Worm (Caenorhabditis elegans) whole organism, young adult: Measurements from ENCODE around the gene F36H5.18.

Source experiments
- B0019.2 ChIP-seq: fragments of 200-800 bp; sonication (Bioruptor generic); conservative IDR thresholded peaks from 2 replicates; pipeline ENCODE4 v1.3.6; 2022; ENCODE audit warnings: missing genetic modification reagents, missing genetic modification characterization, missing compliant biosample characterization
- C06A6.2 ChIP-seq: fragments of 200-800 bp; sonication (Bioruptor generic); conservative IDR thresholded peaks from 2 replicates; pipeline ENCODE4 v1.3.6; 2022; ENCODE audit warnings: missing genetic modification characterization, missing compliant biosample characterization
- F10E7.11 ChIP-seq: sonication (generic microtip); optimal IDR thresholded peaks from 2 replicates; lab custom pipeline; 2017; ENCODE audit warnings: mild to moderate bottlenecking, missing genetic modification characterization, moderate library complexity, missing compliant biosample characterization
- F23B12.7 ChIP-seq: sonication (generic microtip); optimal IDR thresholded peaks from 2 replicates; lab custom pipeline; 2017; ENCODE audit warnings: missing genetic modification characterization, mild to moderate bottlenecking, missing compliant biosample characterization, antibody characterized with exemption, moderate library complexity; ENCODE audit not compliant: insufficient read depth
- F37B4.10 ChIP-seq: fragments of 200-800 bp; sonication (Bioruptor generic); IDR thresholded peaks from 2 replicates; pipeline ENCODE4 v1.3.6; 2022; ENCODE audit warnings: missing genetic modification characterization, missing compliant biosample characterization
- F55B11.4 ChIP-seq: sonication (generic microtip); optimal IDR thresholded peaks from 2 replicates; lab custom pipeline; 2016; ENCODE audit warnings: missing compliant biosample characterization, missing genetic modification characterization, borderline replicate concordance; ENCODE audit not compliant: insufficient read depth
- F57A8.1 ChIP-seq: fragments of 200-800 bp; sonication (Bioruptor generic); optimal IDR thresholded peaks from 2 replicates; lab custom pipeline; 2018; ENCODE audit warnings: mild to moderate bottlenecking, missing genetic modification characterization, moderate library complexity, missing compliant biosample characterization
- K12H6.12 ChIP-seq: fragments of 200-800 bp; sonication (Bioruptor generic); optimal IDR thresholded peaks from 2 replicates; lab custom pipeline; 2018; ENCODE audit warnings: mild to moderate bottlenecking, missing genetic modification characterization, missing compliant biosample characterization
- Y53F4B.3 ChIP-seq: fragments of 200-800 bp; sonication (Bioruptor generic); IDR thresholded peaks from 2 replicates; pipeline ENCODE4 v1.3.6; 2022; ENCODE audit warnings: missing genetic modification reagents, missing genetic modification characterization, missing compliant biosample characterization
- Y53G8AR.9 ChIP-seq: fragments of 200-800 bp; sonication (Bioruptor generic); conservative IDR thresholded peaks from 2 replicates; pipeline ENCODE4 v1.3.6; 2022; ENCODE audit warnings: missing genetic modification reagents, missing genetic modification characterization, missing compliant biosample characterization
- Y56A3A.18 ChIP-seq: fragments of 200-800 bp; sonication (Bioruptor generic); IDR thresholded peaks from 2 replicates; pipeline ENCODE4 v1.3.6; 2022; ENCODE audit warnings: missing genetic modification reagents, missing genetic modification characterization, missing compliant biosample characterization
- Y79H2A.3 ChIP-seq: fragments of 200-800 bp; sonication (Bioruptor generic); conservative IDR thresholded peaks from 2 replicates; pipeline ENCODE4 v1.3.6; 2022; ENCODE audit warnings: missing genetic modification reagents, missing genetic modification characterization, missing compliant biosample characterization
- Y95B8A.8 ChIP-seq: fragments of 200-800 bp; sonication (Bioruptor generic); IDR thresholded peaks from 2 replicates; pipeline ENCODE4 v1.3.6; 2022; ENCODE audit warnings: missing genetic modification reagents, missing genetic modification characterization, missing compliant biosample characterization
- ZK185.1 ChIP-seq: sonication (generic microtip); optimal IDR thresholded peaks from 2 replicates; lab custom pipeline; 2016; ENCODE audit warnings: mild to moderate bottlenecking, missing genetic modification characterization, missing compliant biosample characterization; ENCODE audit not compliant: poor library complexity, severe bottlenecking
- ama-1 ChIP-seq, 3 experiments: fragments of 150-350 bp in 1 of 3; sonication (generic microtip) in 2 of 3; optimal IDR thresholded peaks; 2 replicates each; lab custom pipeline; 2014 to 2018; ENCODE audit warnings: missing biosample characterization in 2 of 3, missing genetic modification characterization in 2 of 3, missing genetic modification reagents in 2 of 3
- attf-6 ChIP-seq: fragments of 200-800 bp; sonication (Bioruptor generic); IDR thresholded peaks from 2 replicates; pipeline ENCODE4 v1.3.6; 2022; ENCODE audit warnings: missing genetic modification reagents, missing genetic modification characterization, missing compliant biosample characterization
- cebp-1 ChIP-seq, 2 experiments: fragments of 200-800 bp in 1 of 2; sonication (Bioruptor generic) in 1 of 2; sonication (generic microtip) in 1 of 2; IDR thresholded peaks in 1 of 2; optimal IDR thresholded peaks in 1 of 2; 2 replicates each; pipeline versions ENCODE4 v1.3.6 to Lab custom; 2017 to 2022; ENCODE audit warnings: missing compliant biosample characterization in 2 of 2, missing genetic modification characterization in 2 of 2, mild to moderate bottlenecking in 1 of 2, missing genetic modification reagents in 1 of 2, moderate library complexity in 1 of 2
- ceh-58 ChIP-seq: fragments of 200-800 bp; sonication (Bioruptor generic); IDR thresholded peaks from 2 replicates; pipeline ENCODE4 v1.3.6; 2022; ENCODE audit warnings: missing genetic modification characterization, missing compliant biosample characterization
- ceh-79 ChIP-seq: sonication (generic microtip); optimal IDR thresholded peaks from 2 replicates; lab custom pipeline; 2017; ENCODE audit warnings: mild to moderate bottlenecking, missing genetic modification characterization, missing compliant biosample characterization
- egrh-3 ChIP-seq: fragments of 200-800 bp; sonication (Bioruptor generic); IDR thresholded peaks from 2 replicates; pipeline ENCODE4 v1.3.6; 2022; ENCODE audit warnings: missing genetic modification reagents, missing genetic modification characterization, missing compliant biosample characterization
- ets-4 ChIP-seq: fragments of 200-800 bp; sonication (Bioruptor generic); optimal IDR thresholded peaks from 2 replicates; lab custom pipeline; 2018; ENCODE audit warnings: mild to moderate bottlenecking, missing genetic modification characterization, missing compliant biosample characterization
- lag-1 ChIP-seq: fragments of 200-800 bp; sonication (Bioruptor generic); IDR thresholded peaks from 2 replicates; pipeline ENCODE4 v1.3.6; 2022; ENCODE audit warnings: missing genetic modification reagents, missing genetic modification characterization, missing compliant biosample characterization
- lin-26 ChIP-seq: fragments of 200-800 bp; sonication (Bioruptor generic); IDR thresholded peaks from 2 replicates; pipeline ENCODE4 v1.3.6; 2022; ENCODE audit warnings: missing genetic modification reagents, missing genetic modification characterization, missing compliant biosample characterization
- lin-35 ChIP-seq, 3 experiments: fragments of 150-350 bp in 2 of 3; sonication (generic microtip) in 1 of 3; optimal IDR thresholded peaks; 2 replicates each; lab custom pipeline; 2014 to 2018; ENCODE audit warnings: missing biosample characterization in 3 of 3, missing genetic modification characterization in 3 of 3, missing genetic modification reagents in 3 of 3
- lsy-27 ChIP-seq: sonication (generic microtip); optimal IDR thresholded peaks from 2 replicates; lab custom pipeline; 2017; ENCODE audit warnings: missing genetic modification characterization, mild to moderate bottlenecking, missing compliant biosample characterization, antibody characterized with exemption, missing genotype, borderline replicate concordance; ENCODE audit not compliant: insufficient read depth
- madf-10 ChIP-seq: sonication (generic microtip); optimal IDR thresholded peaks from 2 replicates; lab custom pipeline; 2016; ENCODE audit warnings: mild to moderate bottlenecking, missing genetic modification characterization, missing compliant biosample characterization
- nhr-27 ChIP-seq: fragments of 200-800 bp; sonication (Bioruptor generic); optimal IDR thresholded peaks from 2 replicates; lab custom pipeline; 2018; ENCODE audit warnings: mild to moderate bottlenecking, missing genetic modification characterization, moderate library complexity, missing compliant biosample characterization
- pbrm-1 ChIP-seq: fragments of 200-800 bp; sonication (Bioruptor generic); IDR thresholded peaks from 2 replicates; pipeline ENCODE4 v1.3.6; 2022; ENCODE audit warnings: missing genetic modification reagents, missing genetic modification characterization, missing compliant biosample characterization
- rec-8 ChIP-seq, 2 experiments: sonication (generic microtip); optimal IDR thresholded peaks; 2 replicates each; lab custom pipeline; 2016; ENCODE audit warnings: mild to moderate bottlenecking in 2 of 2, missing genetic modification characterization in 2 of 2, missing genetic modification reagents in 2 of 2, missing genotype in 2 of 2, missing biosample characterization in 1 of 2, missing compliant biosample characterization in 1 of 2, moderate library complexity in 1 of 2
- sdz-38 ChIP-seq: sonication (generic microtip); optimal IDR thresholded peaks from 2 replicates; lab custom pipeline; 2016; ENCODE audit warnings: missing genotype, missing genetic modification characterization, missing compliant biosample characterization
- sea-2 ChIP-seq: fragments of 200-800 bp; sonication (Bioruptor generic); IDR thresholded peaks from 2 replicates; pipeline ENCODE4 v1.3.6; 2022; ENCODE audit warnings: missing genetic modification characterization, missing compliant biosample characterization
- snpc-1.3 ChIP-seq: sonication (generic microtip); optimal IDR thresholded peaks from 2 replicates; lab custom pipeline; 2017; ENCODE audit warnings: missing genetic modification characterization, mild to moderate bottlenecking, missing compliant biosample characterization, antibody characterized with exemption, moderate library complexity, missing genotype, missing genetic modification reagents; ENCODE audit not compliant: insufficient read depth
- tbp1 ChIP-seq: fragments of 200-800 bp; sonication (Bioruptor generic); optimal IDR thresholded peaks from 2 replicates; lab custom pipeline; 2018; ENCODE audit warnings: mild to moderate bottlenecking, missing genetic modification characterization, missing compliant biosample characterization
- tbx-9 ChIP-seq: sonication (generic microtip); optimal IDR thresholded peaks from 2 replicates; lab custom pipeline; 2016; ENCODE audit warnings: borderline replicate concordance, missing genetic modification characterization, inconsistent platforms, missing compliant biosample characterization
- unc-130 ChIP-seq: sonication (generic microtip); optimal IDR thresholded peaks from 2 replicates; lab custom pipeline; 2016; ENCODE audit warnings: missing genetic modification reagents, missing genetic modification characterization, missing compliant biosample characterization
- zim-3 ChIP-seq: sonication (generic microtip); optimal IDR thresholded peaks from 2 replicates; lab custom pipeline; 2017; ENCODE audit warnings: mild to moderate bottlenecking, missing genetic modification characterization, moderate library complexity, missing compliant biosample characterization
- ztf-18 ChIP-seq: sonication (generic microtip); optimal IDR thresholded peaks from 2 replicates; lab custom pipeline; 2016; ENCODE audit warnings: missing genotype, mild to moderate bottlenecking, missing genetic modification characterization, missing compliant biosample characterization
- ztf-25 ChIP-seq: fragments of 200-800 bp; sonication (Bioruptor generic); IDR thresholded peaks from 2 replicates; pipeline ENCODE4 v1.3.6; 2022; ENCODE audit warnings: missing genetic modification reagents, missing genetic modification characterization, missing compliant biosample characterization
- ztf-26 ChIP-seq: sonication (generic microtip); optimal IDR thresholded peaks from 2 replicates; lab custom pipeline; 2017; ENCODE audit warnings: missing genetic modification characterization, missing compliant biosample characterization

Gene F36H5.18

DNA sequence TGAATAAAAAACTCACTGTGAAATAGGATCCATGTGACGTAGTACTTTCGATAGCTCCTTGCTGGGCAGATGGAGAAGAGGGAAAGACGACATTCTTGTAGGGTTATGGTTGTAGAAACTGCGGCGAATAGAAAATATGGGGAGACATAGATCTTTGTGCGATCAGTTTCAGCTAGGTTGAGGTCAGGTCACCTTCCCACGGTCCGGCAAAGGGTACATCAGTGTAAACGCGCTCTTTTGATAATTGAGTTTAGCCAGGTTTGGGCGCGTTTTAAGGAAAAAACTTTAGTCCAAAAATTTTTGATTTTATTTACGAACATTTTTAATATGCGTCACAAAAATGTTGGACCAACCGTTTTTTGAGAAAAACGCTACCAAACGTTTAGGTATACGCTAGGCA is 3.6 kb upstream of the F36H5.18 start, which contains the start of gene F36H5.17:
Gene F36H5.17 (minus strand): TSS at position 101 of the 400 bp plus-strand sequence.
- TF ChIP-seq C06A6.2 (no peak), B0019.2 (GFP tag; lab: Robert Waterston, UW) (no peak), ceh-79 (tag; lab: Kevin White, UChicago) (no peak), snpc-1.3 (tag; lab: Kevin White, UChicago) (no peak), Y95B8A.8 (GFP tag; lab: Robert Waterston, UW) (no peak), lsy-27 (tag; lab: Kevin White, UChicago) (no peak), zim-3 (tag; lab: Kevin White, UChicago) (no peak), ama-1 (optimal IDR thresholded peaks at IDR 0.05; lab: Kevin White, UChicago) (no peak), ama-1 (GFP tag; optimal IDR thresholded peaks at IDR 0.05; lab: Kevin White, UChicago) (no peak), unc-130 (GFP tag; lab: Kevin White, UChicago) (no peak)

DNA sequence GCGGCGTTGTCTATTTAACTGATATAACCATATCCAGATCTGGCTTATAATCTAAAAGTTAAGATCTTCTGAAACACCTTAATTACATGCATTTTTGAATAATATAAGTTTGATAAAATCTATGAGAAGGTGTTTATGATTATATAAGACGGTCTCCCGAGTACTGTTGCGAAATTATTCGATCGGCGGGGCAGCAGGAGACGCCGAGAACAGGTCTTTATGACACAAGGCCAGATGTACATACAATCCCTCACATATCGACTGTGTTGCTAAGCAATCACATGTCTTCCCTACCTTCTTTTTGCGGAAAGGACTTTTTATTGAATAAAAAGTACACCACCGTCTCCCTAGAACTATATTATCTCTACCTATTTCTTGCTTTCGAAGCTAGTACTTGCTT is 3.1 kb upstream of the F36H5.18 start, which contains the start of gene fbxb-53:
Gene fbxb-53 (plus strand): TSS at position 301 of the 400 bp plus-strand sequence.
- no peak for TF ChIP-seq rec-8 (tag; optimal IDR thresholded peaks at IDR 0.05; lab: Kevin White, UChicago)
- no peak for TF ChIP-seq ets-4 (GFP tag; lab: Kevin White, UChicago)
- TF ChIP-seq F23B12.7 = no peak
- TF ChIP-seq lin-26 (GFP tag; lab: Robert Waterston, UW) = no peak
- no peak for TF ChIP-seq F37B4.10 (GFP tag; lab: Robert Waterston, UW)
- TF ChIP-seq ZK185.1 (tag; lab: Kevin White, UChicago) = no peak
- no peak for TF ChIP-seq sea-2 (GFP tag; lab: Robert Waterston, UW)
- no peak for TF ChIP-seq Y56A3A.18 (GFP tag; lab: Robert Waterston, UW)
- no peak for TF ChIP-seq sdz-38 (tag; lab: Kevin White, UChicago)
- TF ChIP-seq unc-130 (GFP tag; lab: Kevin White, UChicago) = no peak

DNA sequence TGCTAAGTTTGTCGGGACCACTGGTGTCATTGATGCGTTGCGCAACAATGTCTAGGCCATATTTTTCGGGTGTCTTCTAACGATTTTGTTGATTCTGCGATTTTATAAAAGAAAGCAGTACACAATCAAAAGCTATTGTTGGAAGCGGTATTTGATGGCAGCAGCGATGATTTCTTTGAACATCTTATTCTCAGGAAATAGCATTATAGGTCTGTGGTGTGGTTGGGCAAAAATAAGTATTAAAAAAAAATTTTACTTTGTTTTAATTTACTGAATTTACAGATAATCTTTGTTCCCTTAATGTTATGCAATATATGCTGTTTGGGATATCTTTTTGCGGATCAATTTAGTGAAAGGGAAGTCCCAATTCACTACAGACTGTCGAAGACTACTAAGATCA is 2.7 kb upstream of the F36H5.18 start, which contains the start of gene F36H5.10:
Gene F36H5.10 (plus strand): TSS at position 301 of the 400 bp plus-strand sequence.
- TF ChIP-seq K12H6.12 (tag; lab: Kevin White, UChicago) (no peak), Y53G8AR.9 (GFP tag; lab: Robert Waterston, UW) (no peak), ztf-18 (tag; lab: Kevin White, UChicago) (no peak), attf-6 (GFP tag; lab: Robert Waterston, UW) (no peak), ztf-25 (no peak), ceh-79 (tag; lab: Kevin White, UChicago) (no peak), F23B12.7 (no peak), unc-130 (GFP tag; lab: Kevin White, UChicago) (no peak), madf-10 (tag; lab: Kevin White, UChicago) (no peak), F10E7.11 (tag; lab: Kevin White, UChicago) (no peak), Y79H2A.3 (GFP tag; lab: Robert Waterston, UW) (no peak)

DNA sequence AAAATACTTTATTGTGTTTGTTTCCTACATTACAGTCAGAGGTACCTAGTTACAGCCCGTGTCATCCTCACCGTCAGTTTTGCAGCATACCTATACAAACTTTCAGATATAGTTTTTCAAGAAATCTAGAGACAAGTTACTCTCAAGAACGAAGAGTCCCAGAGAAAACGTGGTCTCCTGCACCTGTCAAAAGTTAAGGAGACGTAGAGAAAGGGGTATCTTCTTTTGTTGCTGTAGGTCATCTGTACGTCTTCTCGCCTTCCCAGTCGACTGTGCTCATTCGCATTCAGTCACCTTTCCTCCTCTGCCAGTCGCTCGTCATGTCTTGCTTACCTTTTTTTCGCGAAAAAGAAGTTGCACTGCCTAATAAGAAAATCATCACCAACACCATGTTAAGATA is 1.9 kb downstream of the F36H5.18 start, which contains the start of gene F36H5.4:
Gene F36H5.4 (plus strand): TSS at position 301 of the 400 bp plus-strand sequence.
- TF ChIP-seq ceh-58 (no peak), F57A8.1 (GFP tag; lab: Kevin White, UChicago) (no peak), Y53F4B.3 (GFP tag; lab: Robert Waterston, UW) (no peak), egrh-3 (GFP tag; lab: Robert Waterston, UW) (no peak), F37B4.10 (GFP tag; lab: Robert Waterston, UW) (no peak), lag-1 (GFP tag; lab: Robert Waterston, UW) (no peak), ztf-26 (tag; lab: Kevin White, UChicago) (no peak), F55B11.4 (tag; lab: Kevin White, UChicago) (no peak), pbrm-1 (GFP tag; lab: Robert Waterston, UW) (no peak), F10E7.11 (tag; lab: Kevin White, UChicago) (no peak), tbp1 (GFP tag; lab: Kevin White, UChicago) (no peak), tbx-9 (no peak), nhr-27 (tag; lab: Kevin White, UChicago) (no peak), lin-35 (GFP tag; optimal IDR thresholded peaks at IDR 0.05; lab: Kevin White, UChicago) (no peak), unc-130 (GFP tag; lab: Kevin White, UChicago) (no peak), cebp-1 (GFP tag; IDR thresholded peaks at IDR 0.05; lab: Robert Waterston, UW) (no peak), cebp-1 (tag; optimal IDR thresholded peaks at IDR 0.05; lab: Kevin White, UChicago) (no peak)
